Worm (Caenorhabditis elegans) whole organism, late embryonic: ENCODE results near the gene asp-14.
A peak's percentile ranks its signal among the peaks of the same experiment; 100 is the strongest.

ENCODE experiments used
- C38D4.7 ChIP-seq: fragments of 200-800 bp; sonication (Bioruptor generic); optimal IDR thresholded peaks from 2 replicates; lab custom pipeline; 2018; ENCODE audit warnings: mild to moderate bottlenecking, missing genetic modification characterization, moderate library complexity, missing compliant biosample characterization
- T23F11.4 ChIP-seq: fragments of 200-800 bp; sonication (Bioruptor generic); optimal IDR thresholded peaks from 2 replicates; lab custom pipeline; 2018; ENCODE audit warnings: mild to moderate bottlenecking, missing genetic modification characterization, missing compliant biosample characterization
- ama-1 ChIP-seq: fragments of 150-350 bp; optimal IDR thresholded peaks from 2 replicates; lab custom pipeline; 2014
- ceh-14 ChIP-seq: sonication (generic microtip); optimal IDR thresholded peaks from 2 replicates; lab custom pipeline; 2016; ENCODE audit warnings: missing genotype, missing genetic modification characterization, missing compliant biosample characterization
- ceh-19 ChIP-seq: fragments of 200-800 bp; sonication (Bioruptor generic); optimal IDR thresholded peaks from 2 replicates; lab custom pipeline; 2018; ENCODE audit warnings: mild to moderate bottlenecking, missing genetic modification characterization, missing compliant biosample characterization
- ceh-24 ChIP-seq: sonication (generic microtip); optimal IDR thresholded peaks from 2 replicates; lab custom pipeline; 2016; ENCODE audit warnings: mild to moderate bottlenecking, missing genetic modification characterization, missing compliant biosample characterization
- ceh-31 ChIP-seq: sonication (generic microtip); optimal IDR thresholded peaks from 2 replicates; lab custom pipeline; 2016; ENCODE audit warnings: missing genetic modification characterization, missing compliant biosample characterization
- ceh-6 ChIP-seq: fragments of 200-800 bp; sonication (Bioruptor generic); optimal IDR thresholded peaks from 2 replicates; lab custom pipeline; 2018; ENCODE audit warnings: mild to moderate bottlenecking, missing genetic modification characterization, missing compliant biosample characterization
- dmd-4 ChIP-seq: sonication (generic microtip); optimal IDR thresholded peaks from 2 replicates; lab custom pipeline; 2016; ENCODE audit warnings: borderline replicate concordance, missing genetic modification characterization, missing compliant biosample characterization
- dve-1 ChIP-seq: sonication (generic microtip); optimal IDR thresholded peaks from 2 replicates; lab custom pipeline; 2017; ENCODE audit warnings: antibody characterized with exemption, mild to moderate bottlenecking, missing genetic modification characterization, missing compliant biosample characterization
- elt-2 ChIP-seq: sonication (generic microtip); optimal IDR thresholded peaks from 2 replicates; lab custom pipeline; 2016; ENCODE audit warnings: missing genetic modification reagents, missing genetic modification characterization, missing compliant biosample characterization
- elt-4 ChIP-seq: sonication (generic microtip); optimal IDR thresholded peaks from 2 replicates; lab custom pipeline; 2016; ENCODE audit warnings: missing genetic modification characterization, missing compliant biosample characterization
- ets-4 ChIP-seq: sonication (generic microtip); optimal IDR thresholded peaks from 2 replicates; lab custom pipeline; 2016; ENCODE audit warnings: missing genetic modification characterization, missing compliant biosample characterization
- fax-1 ChIP-seq: sonication (generic microtip); optimal IDR thresholded peaks from 2 replicates; lab custom pipeline; 2016; ENCODE audit warnings: missing genotype, missing genetic modification characterization, missing compliant biosample characterization
- fkh-10 ChIP-seq: fragments of 150-350 bp; optimal IDR thresholded peaks from 2 replicates; lab custom pipeline; 2014; ENCODE audit warnings: missing biosample characterization, missing genetic modification reagents, missing genetic modification characterization
- hlh-6 ChIP-seq: sonication (generic microtip); optimal IDR thresholded peaks from 2 replicates; lab custom pipeline; 2016; ENCODE audit warnings: missing genotype, missing genetic modification characterization, missing compliant biosample characterization
- hlh-8 ChIP-seq: sonication (generic microtip); optimal IDR thresholded peaks from 2 replicates; lab custom pipeline; 2016; ENCODE audit warnings: missing genotype, missing genetic modification characterization, missing compliant biosample characterization
- nfya-1 ChIP-seq: sonication (generic microtip); optimal IDR thresholded peaks from 2 replicates; lab custom pipeline; 2017; ENCODE audit warnings: missing genetic modification characterization, mild to moderate bottlenecking, missing compliant biosample characterization, antibody characterized with exemption, moderate library complexity
- nhr-11 ChIP-seq: fragments of 150-350 bp; optimal IDR thresholded peaks from 2 replicates; lab custom pipeline; 2014; ENCODE audit warnings: missing biosample characterization, missing genetic modification characterization
- pag-3 ChIP-seq: sonication (generic microtip); optimal IDR thresholded peaks from 2 replicates; lab custom pipeline; 2016; ENCODE audit warnings: missing compliant biosample characterization, missing genetic modification characterization, borderline replicate concordance
- pat-9 ChIP-seq: fragments of 200-800 bp; sonication (Bioruptor generic); optimal IDR thresholded peaks from 2 replicates; lab custom pipeline; 2018; ENCODE audit warnings: mild to moderate bottlenecking, missing genetic modification characterization, moderate library complexity, missing compliant biosample characterization
- pax-1 ChIP-seq: fragments of 150-350 bp; optimal IDR thresholded peaks from 2 replicates; lab custom pipeline; 2014; ENCODE audit warnings: missing biosample characterization, missing genetic modification characterization
- pqm-1 ChIP-seq: sonication (generic microtip); optimal IDR thresholded peaks from 2 replicates; lab custom pipeline; 2016; ENCODE audit warnings: missing genetic modification characterization, missing compliant biosample characterization
- ref-2 ChIP-seq: sonication (generic microtip); optimal IDR thresholded peaks from 2 replicates; lab custom pipeline; 2016; ENCODE audit warnings: missing genetic modification characterization, missing compliant biosample characterization
- sox-4 ChIP-seq: sonication (generic microtip); optimal IDR thresholded peaks from 2 replicates; lab custom pipeline; 2017; ENCODE audit warnings: mild to moderate bottlenecking, missing genetic modification characterization, inconsistent platforms, missing compliant biosample characterization
- syd-9 ChIP-seq: sonication (generic microtip); optimal IDR thresholded peaks from 2 replicates; lab custom pipeline; 2016; ENCODE audit warnings: mild to moderate bottlenecking, missing genetic modification characterization, moderate library complexity, missing compliant biosample characterization
- tbx-2 ChIP-seq: sonication (generic microtip); optimal IDR thresholded peaks from 2 replicates; lab custom pipeline; 2016; ENCODE audit warnings: missing genetic modification characterization, missing compliant biosample characterization
- unc-42 ChIP-seq: sonication (generic microtip); optimal IDR thresholded peaks from 2 replicates; lab custom pipeline; 2016; ENCODE audit warnings: missing genotype, missing genetic modification characterization, missing compliant biosample characterization
- unc-86 ChIP-seq: sonication (generic microtip); optimal IDR thresholded peaks from 2 replicates; lab custom pipeline; 2016; ENCODE audit warnings: missing genetic modification characterization, missing compliant biosample characterization
- zip-5 ChIP-seq: sonication (generic microtip); optimal IDR thresholded peaks from 2 replicates; lab custom pipeline; 2016; ENCODE audit warnings: missing genetic modification characterization, missing compliant biosample characterization

asp-14 gene

ce11 chrX:6410177-6410765 is 36.2 kb downstream of the asp-14 start, which contains the start of gene mup-2 (continued):
- no peak for TF ChIP-seq ceh-19 (GFP tag; lab: Kevin White, UChicago)
- TF ChIP-seq dve-1 (tag; lab: Kevin White, UChicago), result no peak
- TF ChIP-seq hlh-8 (tag; lab: Kevin White, UChicago), result peak; percentile 45
- TF ChIP-seq ama-1 (lab: Kevin White, UChicago), result no peak
- TF ChIP-seq sox-4 (tag; lab: Kevin White, UChicago), result no peak
- no peak for TF ChIP-seq fkh-10 (GFP tag; lab: Kevin White, UChicago)
- no peak for TF ChIP-seq ceh-24 (tag; lab: Kevin White, UChicago)

ce11 chrX:6408713-6409112 is 37.8 kb downstream of the asp-14 start:
- TF ChIP-seq zip-5 (tag; lab: Kevin White, UChicago) (no peak), nfya-1 (tag; lab: Kevin White, UChicago) (no peak), nhr-11 (tag; lab: Kevin White, UChicago) (no peak), tbx-2 (tag; lab: Kevin White, UChicago) (no peak)

- TF ChIP-seq T23F11.4 (GFP tag; lab: Kevin White, UChicago) (no peak), elt-2 (tag; lab: Kevin White, UChicago) (peak; percentile 28)
Observed at ce11 chrX:6408286-6408685, 38.2 kb downstream of the asp-14 start.

ce11 chrX:6407805-6408204 is 38.7 kb downstream of the asp-14 start:
- TF ChIP-seq fax-1 (no peak), unc-42 (tag; lab: Kevin White, UChicago) (no peak), ref-2 (no peak), dmd-4 (tag; lab: Kevin White, UChicago) (no peak), nhr-11 (tag; lab: Kevin White, UChicago) (no peak), zip-5 (tag; lab: Kevin White, UChicago) (no peak), ceh-14 (tag; lab: Kevin White, UChicago) (no peak), fkh-10 (GFP tag; lab: Kevin White, UChicago) (no peak)
- TF ChIP-seq, all 69 proteins: peak for 0

ce11 chrX:6405905-6406304 is 40.6 kb downstream of the asp-14 start:
- TF ChIP-seq syd-9 (tag; lab: Kevin White, UChicago) (no peak), elt-4 (tag; lab: Kevin White, UChicago) (no peak), ceh-14 (tag; lab: Kevin White, UChicago) (no peak), hlh-6 (tag; lab: Kevin White, UChicago) (no peak), ceh-31 (tag; lab: Kevin White, UChicago) (no peak), unc-86 (no peak), T23F11.4 (GFP tag; lab: Kevin White, UChicago) (no peak)

ce11 chrX:6403122-6403521 is 43.3 kb downstream of the asp-14 start, which contains the start of gene glt-4:
glt-4 (plus strand) TSS chrX:6403422.
- TF ChIP-seq ets-4 (tag; lab: Kevin White, UChicago) (no peak), ceh-19 (GFP tag; lab: Kevin White, UChicago) (no peak), C38D4.7 (no peak), pat-9 (tag; lab: Kevin White, UChicago) (no peak), T23F11.4 (GFP tag; lab: Kevin White, UChicago) (no peak), hlh-6 (tag; lab: Kevin White, UChicago) (no peak), ref-2 (no peak), pag-3 (tag; lab: Kevin White, UChicago) (no peak), ceh-24 (tag; lab: Kevin White, UChicago) (no peak), unc-42 (tag; lab: Kevin White, UChicago) (no peak), pax-1 (tag; lab: Kevin White, UChicago) (no peak), pqm-1 (no peak), ceh-6 (GFP tag; lab: Kevin White, UChicago) (no peak)
- TF ChIP-seq, all 69 proteins: peak for 0
